Worm (Caenorhabditis elegans): ENCODE measurements around the gene F49E11.2.

The F49E11.2 gene

DNA sequence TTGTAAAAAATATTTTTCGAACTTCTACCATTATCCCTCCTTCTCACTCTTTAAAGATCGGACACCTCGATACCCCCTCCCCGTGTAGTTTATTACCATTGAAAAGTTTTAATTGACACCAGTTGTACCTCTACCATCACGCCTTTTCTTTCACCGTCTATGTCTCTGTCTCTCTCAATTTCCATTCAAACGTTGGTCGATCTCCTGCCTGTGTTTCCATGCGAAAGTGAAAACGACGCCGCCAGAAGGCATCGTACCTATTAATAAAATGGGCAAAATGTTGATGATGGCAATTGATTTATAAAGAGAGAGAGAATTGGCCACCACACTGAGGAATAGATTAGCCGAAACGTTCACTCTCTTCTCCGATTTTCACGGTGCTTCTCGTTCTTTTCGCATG is 25.6 kb downstream of the F49E11.2 start:
- TF ChIP-seq efl-1 (optimal IDR thresholded peaks at IDR 0.05), result no peak
- peak in 1 of 2 experiments; percentile 35 for TF ChIP-seq efl-1 (GFP tag; optimal IDR thresholded peaks at IDR 0.05 in 1 of 2)
- TF ChIP-seq F16B12.6 (tag; optimal IDR thresholded peaks at IDR 0.05), result no peak
- peak; percentile 75 for TF ChIP-seq nhr-85 (tag)
- TF ChIP-seq nhr-20 (tag; optimal IDR thresholded peaks at IDR 0.05), result peak; percentile 17
- TF ChIP-seq rnt-1 (tag; optimal IDR thresholded peaks at IDR 0.05), result peak; percentile 17
- TF ChIP-seq snu-23 (GFP tag; optimal IDR thresholded peaks at IDR 0.05), result peak; percentile 36
- peak in 1 of 6 experiments; percentile 65 for TF ChIP-seq elt-3 (tag; optimal IDR thresholded peaks at IDR 0.05)
- no peak for TF ChIP-seq fkh-10 (GFP tag; optimal IDR thresholded peaks at IDR 0.05)
- TF ChIP-seq nhr-71 (tag; optimal IDR thresholded peaks at IDR 0.05), result peak; percentile 5
- peak in 1 of 2 experiments; percentile 17 for TF ChIP-seq mdl-1 (tag; optimal IDR thresholded peaks at IDR 0.05)
- TF ChIP-seq ceh-90 (tag; optimal IDR thresholded peaks at IDR 0.05), result no peak
- no peak for TF ChIP-seq jun-1 (tag; optimal IDR thresholded peaks at IDR 0.05)
- TF ChIP-seq lin-35 (GFP tag; optimal IDR thresholded peaks at IDR 0.05), result peak in 1 of 2 experiments; percentile 14
- peak in 1 of 2 experiments; percentile 10 for TF ChIP-seq lsy-2 (tag; optimal IDR thresholded peaks at IDR 0.05)
- no peak for TF ChIP-seq isw-1 (GFP tag; IDR thresholded peaks at IDR 0.05)
- TF ChIP-seq blmp-1 (tag; optimal IDR thresholded peaks at IDR 0.05), result peak; percentile 99
- no peak for TF ChIP-seq fkh-4 (tag; optimal IDR thresholded peaks at IDR 0.05; ENCODE audit: borderline replicate concordance)
- TF ChIP-seq lin-13 (GFP tag; optimal IDR thresholded peaks at IDR 0.05), result no peak
- TF ChIP-seq lin-14 (GFP tag; optimal IDR thresholded peaks at IDR 0.05), result peak; percentile 67
- peak; percentile 22 for TF ChIP-seq mep-1 (tag; optimal IDR thresholded peaks at IDR 0.05)
- TF ChIP-seq ztf-4 (tag; optimal IDR thresholded peaks at IDR 0.05), result no peak

DNA sequence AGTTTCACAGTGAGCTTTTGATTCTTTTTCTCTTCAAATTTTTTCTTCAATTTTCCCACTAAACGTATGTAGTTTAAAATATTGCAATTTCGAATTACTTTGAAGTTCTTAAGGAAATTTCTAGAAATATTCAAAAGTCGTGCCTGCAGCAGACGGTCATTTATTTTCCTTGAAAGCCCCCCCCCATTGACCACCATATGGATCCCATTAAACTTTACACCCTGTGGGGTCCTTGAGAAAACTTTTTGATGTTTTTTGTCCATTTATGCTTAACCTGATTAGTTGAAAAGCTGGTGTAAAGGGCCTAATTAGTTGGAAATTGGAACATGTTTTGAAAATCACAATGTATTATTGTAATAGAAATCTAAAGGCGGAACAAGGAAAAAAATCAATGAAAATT is 29.3 kb downstream of the F49E11.2 start:
- peak; percentile 81 for TF ChIP-seq dsc-1 (tag; optimal IDR thresholded peaks at IDR 0.05)
- TF ChIP-seq nhr-85 (tag), result peak; percentile 22
- TF ChIP-seq tlp-1 (tag; optimal IDR thresholded peaks at IDR 0.05), result no peak
- no peak for TF ChIP-seq nhr-84 (tag; optimal IDR thresholded peaks at IDR 0.05)
- no peak for TF ChIP-seq ets-5 (GFP tag; IDR thresholded peaks at IDR 0.05)
- peak; percentile 65 for TF ChIP-seq fkh-4 (tag; optimal IDR thresholded peaks at IDR 0.05; ENCODE audit: borderline replicate concordance)
- no peak for TF ChIP-seq fkh-8 (tag; optimal IDR thresholded peaks at IDR 0.05)
- TF ChIP-seq zip-4 (GFP tag; optimal IDR thresholded peaks at IDR 0.05), result no peak

DNA sequence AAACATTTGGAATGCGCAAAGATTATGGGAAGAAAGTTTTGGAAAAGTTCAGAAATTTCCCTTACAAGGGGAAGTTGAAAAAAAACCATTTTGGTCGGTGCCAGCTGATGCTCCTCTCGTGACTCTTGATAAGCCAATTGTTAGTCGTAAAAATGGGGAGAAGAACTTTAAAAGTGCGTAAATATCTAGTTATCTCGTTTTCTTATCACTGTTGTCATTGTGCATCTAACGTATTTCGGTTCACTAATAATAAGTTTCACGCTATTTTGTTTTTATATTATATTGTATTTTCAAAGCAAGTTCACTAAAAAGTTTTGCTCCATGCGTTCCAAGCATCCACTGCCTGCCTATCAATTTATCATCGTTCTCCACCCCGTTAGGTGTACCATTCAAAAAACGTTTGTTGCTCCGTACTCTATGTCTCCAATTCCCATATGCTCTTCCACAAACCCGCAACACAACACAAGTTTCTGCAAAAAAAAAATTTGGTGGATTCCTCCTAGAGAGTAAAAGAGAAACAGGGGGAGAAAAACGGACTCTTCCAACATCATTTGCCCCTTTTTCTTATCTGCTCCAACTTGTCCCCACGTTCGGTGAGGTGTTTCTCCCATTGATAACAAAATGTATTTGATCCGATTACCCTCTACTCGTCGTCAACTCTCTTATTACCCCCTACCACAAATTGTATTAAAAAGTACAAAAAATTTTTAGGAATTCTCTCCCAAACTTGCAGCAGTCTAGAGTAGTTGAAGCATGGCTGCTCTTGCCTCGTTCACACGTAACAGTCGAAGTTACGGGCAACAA is 30.2 kb downstream of the F49E11.2 start, which contains the start of gene mbk-2:
mbk-2 (plus strand) TSS at position 754 of the 804 bp plus-strand sequence.
- TF ChIP-seq elt-2 (tag; optimal IDR thresholded peaks at IDR 0.05), result peak; percentile 89
- peak; percentile 13 for TF ChIP-seq lin-14 (GFP tag; optimal IDR thresholded peaks at IDR 0.05)
- TF ChIP-seq ceh-63 (GFP tag; optimal IDR thresholded peaks at IDR 0.05), result no peak
- TF ChIP-seq efl-1 (optimal IDR thresholded peaks at IDR 0.05), result no peak
- TF ChIP-seq efl-1 (GFP tag; optimal IDR thresholded peaks at IDR 0.05 in 1 of 2), result peak in 1 of 2 experiments; percentile 86

DNA sequence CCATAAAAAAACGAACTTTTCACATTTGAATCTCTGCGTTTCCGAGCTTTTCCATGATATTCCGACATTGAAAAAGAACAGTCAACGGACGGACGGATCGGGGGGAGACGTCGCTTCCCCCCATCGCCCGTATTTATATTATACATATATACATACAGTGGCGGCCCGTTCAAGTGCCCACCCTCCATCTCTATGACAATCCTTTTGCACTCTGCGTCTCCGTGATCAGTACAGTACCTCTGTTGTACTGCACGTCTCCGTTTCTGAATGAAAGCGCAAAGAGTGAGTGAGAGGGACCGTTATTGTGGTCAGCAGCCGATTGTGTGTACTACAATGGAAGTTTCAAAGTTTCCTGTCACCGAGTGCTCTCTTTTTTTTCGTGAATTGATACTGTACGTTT is 39.7 kb downstream of the F49E11.2 start:
- TF ChIP-seq blmp-1 (tag; optimal IDR thresholded peaks at IDR 0.05) (peak; percentile 60), nhr-85 (tag) (no peak)

DNA sequence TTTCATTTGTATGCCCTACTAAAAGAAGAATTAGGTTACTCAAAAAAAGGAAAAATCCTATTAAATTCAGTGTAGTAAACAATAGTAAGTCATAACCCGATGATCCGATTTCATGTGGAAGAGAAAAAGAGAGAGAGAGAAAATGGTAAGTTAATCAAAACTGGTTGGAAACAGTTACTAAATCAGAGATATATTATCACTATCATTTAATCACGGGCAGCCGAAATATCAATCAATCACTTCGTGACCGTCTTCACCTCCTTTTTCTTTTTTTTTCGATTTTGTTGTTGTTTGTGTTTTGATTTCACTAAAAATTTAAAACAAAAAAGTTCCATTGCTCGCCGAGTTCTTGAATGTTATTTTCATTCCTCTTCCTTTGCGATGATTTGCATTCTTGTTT is 41.2 kb downstream of the F49E11.2 start:
- TF ChIP-seq nhr-85 (tag) (peak; percentile 85), mep-1 (tag; optimal IDR thresholded peaks at IDR 0.05) (no peak), alr-1 (tag; optimal IDR thresholded peaks at IDR 0.05; ENCODE audit: borderline replicate concordance) (no peak), elt-2 (tag; optimal IDR thresholded peaks at IDR 0.05) (no peak), dpl-1 (GFP tag; optimal IDR thresholded peaks at IDR 0.05) (no peak), blmp-1 (tag; optimal IDR thresholded peaks at IDR 0.05) (peak; percentile 77), unc-30 (tag; optimal IDR thresholded peaks at IDR 0.05) (no peak), nhr-84 (tag; optimal IDR thresholded peaks at IDR 0.05) (no peak), C16A3.4 (tag; optimal IDR thresholded peaks at IDR 0.05) (no peak), pag-3 (tag; optimal IDR thresholded peaks at IDR 0.05; ENCODE audit: borderline replicate concordance, insufficient read depth) (no peak), unc-130 (tag; optimal IDR thresholded peaks at IDR 0.05) (no peak), rnt-1 (tag; optimal IDR thresholded peaks at IDR 0.05) (no peak), Y116A8C.19 (tag; optimal IDR thresholded peaks at IDR 0.05; ENCODE audit: borderline replicate concordance) (no peak), lsy-2 (tag; optimal IDR thresholded peaks at IDR 0.05) (no peak), F16B12.6 (tag; optimal IDR thresholded peaks at IDR 0.05) (no peak), egl-27 (tag; optimal IDR thresholded peaks at IDR 0.05) (no peak), nhr-20 (tag; optimal IDR thresholded peaks at IDR 0.05) (peak; percentile 16), tlp-1 (tag; optimal IDR thresholded peaks at IDR 0.05) (no peak), ces-1 (GFP tag; optimal IDR thresholded peaks at IDR 0.05) (no peak), irx-1 (tag; optimal IDR thresholded peaks at IDR 0.05) (no peak), zag-1 (tag; optimal IDR thresholded peaks at IDR 0.05) (no peak), grh-1 (GFP tag; IDR thresholded peaks at IDR 0.05) (peak; percentile 55)

Data from whole organism, L1 larva.